Worm (Caenorhabditis elegans): ENCODE measurements around the gene famh-161.

- TF ChIP-seq ceh-19 (GFP tag; optimal IDR thresholded peaks at IDR 0.05) (no peak), ceh-45 (GFP tag; IDR thresholded peaks at IDR 0.05) (no peak), che-1 (tag; optimal IDR thresholded peaks at IDR 0.05) (no peak), ceh-48 (tag; optimal IDR thresholded peaks at IDR 0.05) (no peak), pha-4 (tag; optimal IDR thresholded peaks at IDR 0.05) (no peak), T23F11.4 (GFP tag; optimal IDR thresholded peaks at IDR 0.05) (no peak), dmd-4 (tag; optimal IDR thresholded peaks at IDR 0.05; ENCODE audit: borderline replicate concordance) (no peak), hlh-30 (tag; optimal IDR thresholded peaks at IDR 0.05; ENCODE audit: insufficient read depth) (no peak), ceh-34 (tag; optimal IDR thresholded peaks at IDR 0.05) (no peak), fkh-6 (tag; optimal IDR thresholded peaks at IDR 0.05) (no peak), nhr-11 (tag; optimal IDR thresholded peaks at IDR 0.05) (no peak), tbx-2 (tag; optimal IDR thresholded peaks at IDR 0.05) (no peak)
Observed at ce11 chrV:20536208-20536607, 2.2 kb upstream of the famh-161 start, which contains the start of gene Y38H6C.15.

Measured in whole organism, late embryonic.